Fruit fly (Drosophila melanogaster): ENCODE results near the gene CG14742.

CG14742 gene

DNA sequence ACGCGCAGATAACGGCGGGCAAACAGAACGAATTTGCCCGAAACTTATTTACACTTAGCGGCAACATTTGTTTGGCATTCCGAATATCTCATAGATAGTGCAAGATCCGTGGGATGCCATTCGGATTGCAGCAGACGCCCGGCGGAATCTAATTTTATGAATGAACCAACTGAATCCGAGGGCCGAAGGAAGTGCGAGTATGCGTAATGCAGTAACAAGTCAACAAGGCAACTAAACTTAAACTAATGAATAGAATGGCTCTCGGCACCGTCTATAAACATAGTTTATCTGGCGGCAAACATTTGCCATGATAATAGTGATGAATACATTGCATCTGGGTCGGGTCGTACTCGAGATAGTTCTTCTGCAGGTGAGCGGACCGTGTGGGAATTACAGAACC lies 35.9 kb downstream of the CG14742 start:
- TF ChIP-seq fkh (GFP tag; optimal IDR thresholded peaks at IDR 0.05) (peak; percentile 73), eg (GFP tag; IDR thresholded peaks at IDR 0.05) (no peak)

DNA sequence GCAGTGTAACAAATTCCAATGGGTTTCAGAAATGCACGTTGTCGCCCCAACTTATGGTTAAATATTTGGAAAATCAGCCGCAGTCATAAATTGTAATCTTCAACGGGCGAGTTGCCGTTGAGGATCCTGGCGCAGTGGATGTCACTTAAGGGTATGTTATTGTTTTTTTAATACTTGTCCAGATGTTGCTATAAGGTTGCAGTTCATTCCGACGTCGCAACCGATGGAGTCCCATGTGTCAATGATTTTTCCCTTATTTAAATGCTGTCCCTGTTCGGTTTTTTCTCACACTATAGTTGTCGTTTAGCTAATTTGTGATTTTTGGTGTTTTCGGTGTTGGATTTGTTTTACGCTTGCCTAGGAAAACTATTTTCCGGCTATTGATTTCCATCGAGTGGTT lies 37.2 kb downstream of the CG14742 start:
- TF ChIP-seq CG6163 (GFP tag; IDR thresholded peaks at IDR 0.05) (no peak), CG34406 (GFP tag; optimal IDR thresholded peaks at IDR 0.05) (no peak), Sox14 (GFP tag; optimal IDR thresholded peaks at IDR 0.05) (no peak)

DNA sequence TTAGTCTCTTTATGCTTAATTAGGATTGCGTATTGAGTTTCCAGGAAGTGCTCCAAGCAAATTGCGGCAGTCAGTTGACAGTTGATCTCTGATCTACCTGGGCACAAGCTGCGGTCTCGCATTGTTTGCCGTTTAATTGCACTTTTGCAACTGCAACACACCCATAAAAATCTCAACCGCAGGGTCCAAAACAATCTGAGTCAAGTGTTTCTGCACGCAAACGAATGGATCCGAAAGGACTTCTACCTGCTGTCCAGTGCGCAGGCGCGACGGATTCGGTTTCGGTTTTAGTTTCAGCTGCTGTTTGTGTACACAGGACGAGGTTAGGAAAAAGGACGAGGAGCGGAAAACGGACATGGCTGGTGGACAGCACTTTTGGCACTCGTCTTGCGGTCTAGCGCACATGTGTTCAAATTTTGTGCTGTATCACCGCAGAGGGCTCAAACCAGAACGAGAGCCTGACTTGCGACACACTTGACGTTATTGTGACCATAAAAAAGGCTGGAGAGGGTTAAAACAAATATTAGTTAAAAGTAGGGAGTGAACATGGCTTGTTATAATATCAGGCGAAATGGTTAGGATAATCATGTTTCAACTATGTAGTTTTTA lies 38.3 kb downstream of the CG14742 start:
- TF ChIP-seq Ets21C (GFP tag; optimal IDR thresholded peaks at IDR 0.05) (no peak), Lpt (GFP tag; optimal IDR thresholded peaks at IDR 0.05) (no peak), Sox102F (GFP tag; optimal IDR thresholded peaks at IDR 0.05) (no peak), CG7368 (GFP tag; optimal IDR thresholded peaks at IDR 0.05) (no peak), Met (GFP tag; optimal IDR thresholded peaks at IDR 0.05) (no peak), CG6854 (GFP tag; optimal IDR thresholded peaks at IDR 0.05) (no peak), CG31627 (GFP tag; optimal IDR thresholded peaks at IDR 0.05) (no peak), Sox15 (GFP tag; optimal IDR thresholded peaks at IDR 0.05) (no peak), fd85E (GFP tag; optimal IDR thresholded peaks at IDR 0.05) (no peak), CG6792 (GFP tag; optimal IDR thresholded peaks at IDR 0.05) (no peak), CG6163 (GFP tag; IDR thresholded peaks at IDR 0.05) (no peak), esn (GFP tag; optimal IDR thresholded peaks at IDR 0.05) (no peak), CG4318 (GFP tag; optimal IDR thresholded peaks at IDR 0.05) (no peak), CG34406 (GFP tag; optimal IDR thresholded peaks at IDR 0.05) (no peak), svp (GFP tag) (no peak), CG32006 (GFP tag; optimal IDR thresholded peaks at IDR 0.05) (no peak), CG15336 (GFP tag; IDR thresholded peaks at IDR 0.05) (no peak), Hr4 (GFP tag; optimal IDR thresholded peaks at IDR 0.05) (no peak), Hr39 (GFP tag; optimal IDR thresholded peaks at IDR 0.05) (no peak)

DNA sequence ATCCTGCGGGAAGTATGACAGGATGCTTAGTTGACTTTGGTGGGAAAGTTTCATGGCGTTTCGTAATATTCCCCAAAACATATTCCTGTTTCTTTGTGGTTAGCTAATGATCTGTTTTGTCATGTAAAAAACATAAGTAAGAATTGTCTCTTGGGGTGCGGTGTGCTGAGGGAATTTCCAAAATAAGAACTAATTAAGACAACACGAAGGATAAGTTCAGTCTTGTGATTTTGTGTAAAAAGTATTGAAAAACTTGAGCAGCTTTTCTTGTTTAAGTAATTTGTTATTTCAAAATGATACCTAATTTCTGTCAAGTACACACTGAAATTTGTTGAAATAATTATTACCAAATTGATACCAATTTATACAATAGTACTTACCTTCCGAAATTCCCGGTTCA lies 39.6 kb downstream of the CG14742 start, which contains the start of gene CG3942:
TSS of gene CG3942 (plus strand) at position 301 of the 400 bp plus-strand sequence.
- TF ChIP-seq CG1621 (tag; optimal IDR thresholded peaks at IDR 0.05) (no peak), CG8319 (GFP tag; optimal IDR thresholded peaks at IDR 0.05) (no peak), CG3032 (tag; optimal IDR thresholded peaks at IDR 0.05) (no peak), CG6792 (GFP tag; optimal IDR thresholded peaks at IDR 0.05) (no peak), Lpt (GFP tag; optimal IDR thresholded peaks at IDR 0.05) (no peak), Eip93F (GFP tag; optimal IDR thresholded peaks at IDR 0.05) (no peak), CG9139 (GFP tag; optimal IDR thresholded peaks at IDR 0.05) (no peak), dac (GFP tag; optimal IDR thresholded peaks at IDR 0.05) (no peak), pdm3 (GFP tag; optimal IDR thresholded peaks at IDR 0.05) (no peak), Hr38 (GFP tag; optimal IDR thresholded peaks at IDR 0.05) (no peak), CG31627 (GFP tag; optimal IDR thresholded peaks at IDR 0.05) (no peak), fkh (GFP tag; optimal IDR thresholded peaks at IDR 0.05) (no peak), Met (GFP tag; optimal IDR thresholded peaks at IDR 0.05) (no peak), CG15336 (GFP tag; IDR thresholded peaks at IDR 0.05) (no peak), cyc (GFP tag; optimal IDR thresholded peaks at IDR 0.05) (no peak), esn (GFP tag; optimal IDR thresholded peaks at IDR 0.05) (no peak)

DNA sequence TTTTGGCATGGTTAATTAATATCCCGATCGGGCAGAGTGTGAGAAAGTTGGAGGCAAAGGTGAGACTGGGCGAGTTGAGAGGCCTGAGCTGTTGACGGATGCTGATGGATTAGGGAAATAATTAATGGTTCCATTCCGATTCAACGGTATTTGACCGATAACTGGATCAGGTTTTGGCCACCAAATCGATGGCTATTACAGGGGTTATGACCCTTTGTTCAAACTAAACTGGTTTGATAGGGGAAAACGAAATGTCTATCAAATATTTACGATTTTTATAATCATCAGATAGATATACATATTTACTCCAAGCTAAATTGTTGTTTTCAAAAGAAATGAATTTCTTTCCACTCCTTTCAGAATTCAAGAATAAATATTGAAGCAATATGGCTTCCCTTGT lies 44.1 kb downstream of the CG14742 start, which contains the start of the genes CG44037 and svp:
TSS of gene CG44037 (plus strand) at position 301 of the 400 bp plus-strand sequence.
TSS of gene svp (plus strand) at position 301 of the 400 bp plus-strand sequence.
- TF ChIP-seq Gug (GFP tag; IDR thresholded peaks at IDR 0.05) (no peak), CG8632 (GFP tag; optimal IDR thresholded peaks at IDR 0.05) (no peak), cyc (GFP tag; optimal IDR thresholded peaks at IDR 0.05) (no peak), CG15336 (GFP tag; IDR thresholded peaks at IDR 0.05) (no peak), CG6854 (GFP tag; optimal IDR thresholded peaks at IDR 0.05) (no peak)
